Fruit fly (Drosophila melanogaster) whole organism, embryonic: Measurements from ENCODE around the gene CG5639.
A peak's percentile ranks its signal among the peaks of the same experiment; 100 is the strongest.

Source experiments
- Abd-B ChIP-seq: fragments of 200-800 bp; sonication (Bioruptor generic); optimal IDR thresholded peaks from 2 replicates; lab custom pipeline; 2018; ENCODE audit warnings: missing biosample characterization, mild to moderate bottlenecking, missing genetic modification characterization, moderate library complexity
- Awh ChIP-seq: fragments of 200-800 bp; sonication (Bioruptor generic); IDR thresholded peaks from 2 replicates; pipeline ENCODE4, ENCODE4 v1.3.6; 2022; ENCODE audit warnings: missing biosample characterization, missing genetic modification characterization
- Bdp1 ChIP-seq: fragments of 200-800 bp; sonication (Bioruptor generic); optimal IDR thresholded peaks from 3 replicates; lab custom pipeline; 2016; ENCODE audit warnings: missing biosample characterization, missing genetic modification characterization
- CG10431 ChIP-seq: fragments of 200-800 bp; sonication (Bioruptor generic); optimal IDR thresholded peaks from 3 replicates; lab custom pipeline; 2018; ENCODE audit warnings: missing biosample characterization, mild to moderate bottlenecking, missing genetic modification characterization
- CG10565 ChIP-seq: fragments of 200-800 bp; sonication (Bioruptor generic); optimal IDR thresholded peaks from 3 replicates; lab custom pipeline; 2016; ENCODE audit warnings: missing biosample characterization, mild to moderate bottlenecking, missing genetic modification characterization
- CG11093 ChIP-seq: fragments of 200-800 bp; sonication (Bioruptor generic); IDR thresholded peaks from 3 replicates; pipeline ENCODE4 v1.3.6; 2022; ENCODE audit warnings: missing biosample characterization, missing genetic modification characterization
- CG11723 ChIP-seq: fragments of 200-800 bp; sonication (Bioruptor generic); optimal IDR thresholded peaks from 2 replicates; lab custom pipeline; 2017; ENCODE audit warnings: missing biosample characterization, mild to moderate bottlenecking, missing genetic modification characterization
- CG12219 ChIP-seq: fragments of 200-800 bp; sonication (Bioruptor generic); optimal IDR thresholded peaks from 3 replicates; lab custom pipeline; 2018; ENCODE audit warnings: missing biosample characterization, mild to moderate bottlenecking, missing genetic modification characterization
- CG1233 ChIP-seq: fragments of 200-800 bp; sonication (Bioruptor generic); optimal IDR thresholded peaks from 4 replicates; lab custom pipeline; 2018; ENCODE audit warnings: missing biosample characterization, mild to moderate bottlenecking, missing genetic modification characterization
- CG14667 ChIP-seq: fragments of 200-800 bp; sonication (Bioruptor generic); IDR thresholded peaks from 2 replicates; pipeline ENCODE4 v1.3.6; 2022; ENCODE audit warnings: missing biosample characterization, missing genetic modification characterization
- CG1529 ChIP-seq: fragments of 200-800 bp; sonication (Bioruptor generic); optimal IDR thresholded peaks from 3 replicates; lab custom pipeline; 2018; ENCODE audit warnings: missing biosample characterization, missing genetic modification characterization
- CG15696 ChIP-seq: fragments of 200-800 bp; sonication (Bioruptor generic); optimal IDR thresholded peaks from 2 replicates; lab custom pipeline; 2019; ENCODE audit warnings: missing biosample characterization, mild to moderate bottlenecking, missing genetic modification characterization, moderate library complexity
- CG16813 ChIP-seq: fragments of 200-800 bp; sonication (Bioruptor generic); IDR thresholded peaks from 3 replicates; pipeline ENCODE4 v1.3.6; 2022; ENCODE audit warnings: missing biosample characterization, missing genetic modification characterization; ENCODE audit not compliant: partially characterized antibody
- CG17361 ChIP-seq: fragments of 200-800 bp; sonication (Bioruptor generic); IDR thresholded peaks from 3 replicates; pipeline ENCODE4 v1.3.6; 2022; ENCODE audit warnings: missing biosample characterization, missing genetic modification characterization
- CG18476 ChIP-seq: fragments of 200-800 bp; sonication (Bioruptor generic); optimal IDR thresholded peaks from 2 replicates; lab custom pipeline; 2016; ENCODE audit warnings: missing biosample characterization, mild to moderate bottlenecking, missing genetic modification characterization
- CG2129 ChIP-seq: fragments of 200-800 bp; sonication (Bioruptor generic); IDR thresholded peaks from 2 replicates; pipeline ENCODE4 v1.3.6; 2022; ENCODE audit warnings: missing biosample characterization, missing genetic modification characterization; ENCODE audit not compliant: partially characterized antibody
- CG2889 ChIP-seq: fragments of 200-800 bp; sonication (Bioruptor generic); IDR thresholded peaks from 3 replicates; pipeline ENCODE4 v1.3.6; 2022; ENCODE audit warnings: missing biosample characterization, missing genetic modification characterization
- CG3995 ChIP-seq: fragments of 200-800 bp; sonication (Bioruptor generic); optimal IDR thresholded peaks from 3 replicates; lab custom pipeline; 2016; ENCODE audit warnings: missing biosample characterization, missing genetic modification characterization
- CG6765 ChIP-seq: fragments of 200-800 bp; sonication (Bioruptor generic); optimal IDR thresholded peaks from 3 replicates; lab custom pipeline; 2017; ENCODE audit warnings: missing biosample characterization, mild to moderate bottlenecking, missing genetic modification characterization
- CG8089 ChIP-seq: fragments of 200-800 bp; sonication (Bioruptor generic); optimal IDR thresholded peaks from 3 replicates; lab custom pipeline; 2016; ENCODE audit warnings: missing biosample characterization, missing genetic modification characterization
- CG8944 ChIP-seq: fragments of 200-800 bp; sonication (Bioruptor generic); optimal IDR thresholded peaks from 3 replicates; lab custom pipeline; 2016; ENCODE audit warnings: missing biosample characterization, missing genetic modification characterization
- Dad ChIP-seq: fragments of 200-800 bp; sonication (Bioruptor generic); optimal IDR thresholded peaks from 3 replicates; lab custom pipeline; 2016; ENCODE audit warnings: missing biosample characterization, missing genetic modification characterization
- HLH54F ChIP-seq: fragments of 200-800 bp; sonication (Bioruptor generic); optimal IDR thresholded peaks from 3 replicates; lab custom pipeline; 2016; ENCODE audit warnings: missing biosample characterization, missing genetic modification characterization
- Hr3 ChIP-seq: fragments of 200-800 bp; sonication (Bioruptor generic); optimal IDR thresholded peaks from 3 replicates; lab custom pipeline; 2016; ENCODE audit warnings: missing biosample characterization, missing genetic modification characterization
- Hr78 ChIP-seq, 2 experiments: fragments of 200-800 bp in 1 of 2; fragments of >200 bp in 1 of 2; sonication (Bioruptor generic) in 1 of 2; optimal IDR thresholded peaks; 2 replicates each; lab custom pipeline; 2017 to 2019; ENCODE audit warnings: missing biosample characterization in 2 of 2, missing genetic modification characterization in 2 of 2, mild to moderate bottlenecking in 1 of 2, moderate library complexity in 1 of 2
- Lhr ChIP-seq: fragments of 200-800 bp; sonication (Bioruptor generic); optimal IDR thresholded peaks from 3 replicates; lab custom pipeline; 2017; ENCODE audit warnings: mild to moderate bottlenecking, missing biosample characterization, missing genetic modification reagents, missing genetic modification characterization
- Myb ChIP-seq: fragments of 200-800 bp; sonication (Bioruptor generic); optimal IDR thresholded peaks from 2 replicates; lab custom pipeline; 2016; ENCODE audit warnings: missing biosample characterization, missing genetic modification characterization
- Sin3A ChIP-seq: fragments of >200 bp; optimal IDR thresholded peaks from 2 replicates; lab custom pipeline; 2018
- Sry-δ ChIP-seq: fragments of 200-800 bp; sonication (Bioruptor generic); optimal IDR thresholded peaks from 2 replicates; lab custom pipeline; 2016; ENCODE audit warnings: missing biosample characterization, missing genetic modification characterization
- Ssrp ChIP-seq: fragments of 200-800 bp; sonication (Bioruptor generic); optimal IDR thresholded peaks from 2 replicates; lab custom pipeline; 2018; ENCODE audit warnings: missing biosample characterization, mild to moderate bottlenecking, missing genetic modification characterization, moderate library complexity
- ab ChIP-seq: fragments of 200-800 bp; sonication (Bioruptor generic); optimal IDR thresholded peaks from 2 replicates; lab custom pipeline; 2016; ENCODE audit warnings: missing biosample characterization, missing genetic modification characterization
- chif ChIP-seq, 2 experiments: fragments of 200-800 bp; sonication (Bioruptor generic); optimal IDR thresholded peaks; 3 replicates each; lab custom pipeline; 2016; ENCODE audit warnings: missing biosample characterization in 2 of 2, missing genetic modification characterization in 2 of 2
- crol ChIP-seq: fragments of 200-800 bp; sonication (Bioruptor generic); IDR thresholded peaks from 2 replicates; pipeline ENCODE4 v1.3.6; 2022; ENCODE audit warnings: missing biosample characterization, missing genetic modification characterization
- cwo ChIP-seq: fragments of 200-800 bp; sonication (Bioruptor generic); optimal IDR thresholded peaks from 3 replicates; lab custom pipeline; 2017; ENCODE audit warnings: missing biosample characterization, missing genetic modification characterization, mild to moderate bottlenecking, moderate library complexity, missing genetic modification reagents
- dmrt99B ChIP-seq: fragments of 200-800 bp; sonication (Bioruptor generic); optimal IDR thresholded peaks from 2 replicates; lab custom pipeline; 2018; ENCODE audit warnings: missing biosample characterization, mild to moderate bottlenecking, missing genetic modification characterization, moderate library complexity
- fd96Cb ChIP-seq: fragments of 200-800 bp; sonication (Bioruptor generic); optimal IDR thresholded peaks from 2 replicates; lab custom pipeline; 2018; ENCODE audit warnings: missing biosample characterization, mild to moderate bottlenecking, missing genetic modification characterization, moderate library complexity
- h ChIP-seq: fragments of >200 bp; optimal IDR thresholded peaks from 2 replicates; lab custom pipeline; 2017
- hb ChIP-seq: fragments of 200-800 bp; sonication (Bioruptor generic); IDR thresholded peaks from 3 replicates; pipeline ENCODE4 v1.3.6; 2022; ENCODE audit warnings: missing biosample characterization, missing genetic modification characterization; ENCODE audit not compliant: partially characterized antibody
- hbn ChIP-seq: fragments of 200-800 bp; sonication (Bioruptor generic); IDR thresholded peaks from 2 replicates; pipeline ENCODE4 v1.3.6; 2022; ENCODE audit warnings: missing biosample characterization, missing genetic modification characterization; ENCODE audit not compliant: partially characterized antibody
- hth ChIP-seq: fragments of >200 bp; optimal IDR thresholded peaks from 2 replicates; lab custom pipeline; 2017; ENCODE audit warnings: inconsistent platforms
- jing ChIP-seq: fragments of 200-800 bp; sonication (Bioruptor generic); optimal IDR thresholded peaks from 2 replicates; lab custom pipeline; 2018; ENCODE audit warnings: missing biosample characterization, mild to moderate bottlenecking, missing genetic modification characterization
- maf-S ChIP-seq: fragments of 200-800 bp; sonication (Bioruptor generic); optimal IDR thresholded peaks from 2 replicates; lab custom pipeline; 2016; ENCODE audit warnings: missing biosample characterization, missing genetic modification characterization
- nau ChIP-seq: fragments of 200-800 bp; sonication (Bioruptor generic); optimal IDR thresholded peaks from 3 replicates; lab custom pipeline; 2017; ENCODE audit warnings: missing biosample characterization, mild to moderate bottlenecking, missing genetic modification characterization, missing genetic modification reagents
- phol ChIP-seq: fragments of 200-800 bp; sonication (Bioruptor generic); optimal IDR thresholded peaks from 3 replicates; lab custom pipeline; 2018; ENCODE audit warnings: missing biosample characterization, mild to moderate bottlenecking, missing genetic modification characterization, moderate library complexity
- rib ChIP-seq: fragments of 200-800 bp; sonication (Bioruptor generic); IDR thresholded peaks from 2 replicates; pipeline ENCODE4 v1.3.6; 2022; ENCODE audit warnings: missing biosample characterization, missing genetic modification characterization
- row ChIP-seq: fragments of 200-800 bp; sonication (Bioruptor generic); IDR thresholded peaks from 3 replicates; pipeline ENCODE4 v1.3.6; 2022; ENCODE audit warnings: missing biosample characterization, missing genetic modification characterization
- slou ChIP-seq: fragments of 200-800 bp; sonication (Bioruptor generic); optimal IDR thresholded peaks from 3 replicates; lab custom pipeline; 2016; ENCODE audit warnings: missing biosample characterization, missing genetic modification characterization
- sna ChIP-seq: fragments of 200-800 bp; sonication (Bioruptor generic); IDR thresholded peaks from 2 replicates; pipeline ENCODE4 v1.3.6; 2022; ENCODE audit warnings: missing biosample characterization, missing genetic modification characterization; ENCODE audit not compliant: partially characterized antibody
- usp ChIP-seq: fragments of >200 bp; optimal IDR thresholded peaks from 2 replicates; lab custom pipeline; 2017; ENCODE audit warnings: missing biosample characterization, missing genetic modification characterization
- wdn ChIP-seq: fragments of 200-800 bp; sonication (Bioruptor generic); IDR thresholded peaks from 2 replicates; pipeline ENCODE4 v1.3.6; 2022; ENCODE audit warnings: missing biosample characterization, missing genetic modification characterization

Gene CG5639

dm6 chr3R:27607218-27607929 is 11.4 kb upstream of the CG5639 start, which contains the start of the genes dsd and Tusp (continued):
- TF ChIP-seq dmrt99B (peak; percentile 68), Sry-δ (GFP tag; lab: Kevin White, UChicago) (peak; percentile 60), chif (GFP tag; optimal IDR thresholded peaks at IDR 0.05; lab: Kevin White, UChicago) (peak; percentile 49 to 69), CG11723 (peak; percentile 59), CG1529 (GFP tag; lab: Kevin White, UChicago) (peak; percentile 33), cwo (peak; percentile 51), h (lab: Kevin White, UChicago) (no peak), CG16813 (GFP tag; lab: Robert Waterston, UW) (peak; percentile 59), Ssrp (tag; lab: Kevin White, UChicago) (peak; percentile 61), ab (GFP tag; lab: Kevin White, UChicago) (peak; percentile 68), hbn (peak; percentile 56), maf-S (peak; percentile 69), CG15696 (tag; lab: Kevin White, UChicago) (peak; percentile 49), CG11093 (GFP tag; lab: Robert Waterston, UW) (0 out of 3 replicates have a peak, but pooled peaks have one; percentile 53), Awh (GFP tag; lab: Robert Waterston, UW) (peak; percentile 48), wdn (no peak), CG10431 (GFP tag; lab: Kevin White, UChicago) (peak; percentile 53), CG17361 (GFP tag; lab: Robert Waterston, UW) (peak; percentile 85), row (GFP tag; lab: Robert Waterston, UW) (peak; percentile 91), hb (GFP tag; lab: Robert Waterston, UW) (peak; percentile 51; the same call in 1 of the 3 replicates), CG2889 (GFP tag; lab: Robert Waterston, UW) (peak; percentile 48; the same call in 1 of the 3 replicates), Hr78 (GFP tag; optimal IDR thresholded peaks at IDR 0.05; lab: Kevin White, UChicago) (no peak), CG2129 (GFP tag; lab: Robert Waterston, UW) (no peak), sna (GFP tag; lab: Robert Waterston, UW) (no peak; the same call in 1 of the 2 replicates), nau (GFP tag; lab: Kevin White, UChicago) (no peak), rib (GFP tag; lab: Robert Waterston, UW) (peak; percentile 57; the same call in 1 of the 2 replicates), Lhr (GFP tag; lab: Kevin White, UChicago) (peak; percentile 49), CG1233 (GFP tag; lab: Kevin White, UChicago) (peak; percentile 57), fd96Cb (tag; lab: Kevin White, UChicago) (peak; percentile 35), Sin3A (lab: Kevin White, UChicago) (no peak), hth (lab: Kevin White, UChicago) (no peak), jing (GFP tag; lab: Kevin White, UChicago) (no peak), CG8944 (GFP tag; lab: Kevin White, UChicago) (peak; percentile 71), CG6765 (peak; percentile 3), CG8089 (peak; percentile 54), HLH54F (peak; percentile 82), CG3995 (peak; percentile 39), usp (GFP tag; lab: Kevin White, UChicago) (no peak), slou (GFP tag; lab: Kevin White, UChicago) (peak; percentile 60), CG12219 (peak; percentile 14), phol (tag; lab: Kevin White, UChicago) (peak; percentile 79), Myb (peak; percentile 63), Abd-B (GFP tag; lab: Kevin White, UChicago) (peak; percentile 65), CG14667 (GFP tag; lab: Robert Waterston, UW) (peak; percentile 62), Dad (peak; percentile 73), Bdp1 (GFP tag; lab: Kevin White, UChicago) (peak; percentile 63), Hr3 (GFP tag; lab: Kevin White, UChicago) (peak; percentile 87), crol (GFP tag; lab: Robert Waterston, UW) (0 out of 2 replicates have a peak, but pooled peaks have one; percentile 11), CG18476 (GFP tag; lab: Kevin White, UChicago) (peak; percentile 54), CG10565 (no peak)
